Worm (Caenorhabditis elegans) whole organism, mixed stage, embryonic: ENCODE measurements around the gene glb-27.

Experiments used
- M03D4.4 ChIP-seq: sonication (generic microtip); optimal IDR thresholded peaks from 2 replicates; lab custom pipeline; 2017; ENCODE audit warnings: mild to moderate bottlenecking, missing genetic modification characterization, missing compliant biosample characterization
- bed-3 ChIP-seq: fragments of 200-800 bp; sonication (Bioruptor generic); optimal IDR thresholded peaks from 3 replicates; lab custom pipeline; 2018; ENCODE audit warnings: mild to moderate bottlenecking, missing genetic modification characterization, moderate library complexity, missing compliant biosample characterization
- blmp-1 ChIP-seq: fragments of 150-350 bp; optimal IDR thresholded peaks from 2 replicates; lab custom pipeline; 2014; ENCODE audit warnings: missing biosample characterization, missing genetic modification characterization
- ceh-39 ChIP-seq: fragments of 150-350 bp; optimal IDR thresholded peaks from 2 replicates; lab custom pipeline; 2014; ENCODE audit warnings: missing biosample characterization, missing genetic modification characterization
- ceh-43 ChIP-seq: fragments of 200-800 bp; sonication (Bioruptor generic); optimal IDR thresholded peaks from 2 replicates; lab custom pipeline; 2018; ENCODE audit warnings: mild to moderate bottlenecking, missing genetic modification characterization, moderate library complexity, missing compliant biosample characterization
- ceh-83 ChIP-seq: fragments of 200-800 bp; sonication (Bioruptor generic); optimal IDR thresholded peaks from 2 replicates; lab custom pipeline; 2018; ENCODE audit warnings: mild to moderate bottlenecking, missing genetic modification characterization, missing compliant biosample characterization
- ces-1 ChIP-seq: fragments of 150-350 bp; optimal IDR thresholded peaks from 2 replicates; lab custom pipeline; 2014; ENCODE audit warnings: missing biosample characterization, missing genetic modification reagents, missing genetic modification characterization
- cnd-1 ChIP-seq: fragments of 200-800 bp; sonication (Bioruptor generic); optimal IDR thresholded peaks from 2 replicates; lab custom pipeline; 2018; ENCODE audit warnings: mild to moderate bottlenecking, missing genetic modification characterization, missing compliant biosample characterization
- drap-1 ChIP-seq: fragments of 200-800 bp; sonication (Bioruptor generic); optimal IDR thresholded peaks from 3 replicates; lab custom pipeline; 2018; ENCODE audit warnings: mild to moderate bottlenecking, missing genetic modification characterization, missing compliant biosample characterization
- elt-1 ChIP-seq: sonication (generic microtip); optimal IDR thresholded peaks from 2 replicates; lab custom pipeline; 2017; ENCODE audit warnings: missing genetic modification characterization, mild to moderate bottlenecking, missing compliant biosample characterization, antibody characterized with exemption, moderate library complexity, borderline replicate concordance; ENCODE audit not compliant: insufficient read depth
- elt-3 ChIP-seq: fragments of 150-350 bp; optimal IDR thresholded peaks from 2 replicates; lab custom pipeline; 2014; ENCODE audit warnings: missing biosample characterization, missing genetic modification characterization
- flh-1 ChIP-seq: fragments of 200-800 bp; sonication (Bioruptor generic); optimal IDR thresholded peaks from 2 replicates; lab custom pipeline; 2018; ENCODE audit warnings: mild to moderate bottlenecking, missing genetic modification characterization, moderate library complexity, missing compliant biosample characterization
- ham-2 ChIP-seq: fragments of 200-800 bp; sonication (Bioruptor generic); optimal IDR thresholded peaks from 2 replicates; lab custom pipeline; 2018; ENCODE audit warnings: mild to moderate bottlenecking, missing genetic modification characterization, missing compliant biosample characterization
- hlh-1 ChIP-seq: fragments of 150-350 bp; optimal IDR thresholded peaks from 2 replicates; lab custom pipeline; 2014; ENCODE audit warnings: missing biosample characterization, missing genetic modification reagents, missing genetic modification characterization
- lin-13 ChIP-seq: fragments of 150-350 bp; optimal IDR thresholded peaks from 2 replicates; lab custom pipeline; 2014; ENCODE audit warnings: missing biosample characterization, missing genetic modification characterization
- lin-32 ChIP-seq: fragments of 200-800 bp; sonication (Bioruptor generic); optimal IDR thresholded peaks from 2 replicates; lab custom pipeline; 2018; ENCODE audit warnings: mild to moderate bottlenecking, missing genetic modification characterization, missing compliant biosample characterization
- lsy-2 ChIP-seq: fragments of 150-350 bp; optimal IDR thresholded peaks from 2 replicates; lab custom pipeline; 2014; ENCODE audit warnings: missing biosample characterization, missing genetic modification characterization
- mab-5 ChIP-seq: fragments of 150-350 bp; optimal IDR thresholded peaks from 2 replicates; lab custom pipeline; 2014; ENCODE audit warnings: missing biosample characterization, missing genetic modification characterization
- mep-1 ChIP-seq: fragments of 150-350 bp; optimal IDR thresholded peaks from 2 replicates; lab custom pipeline; 2017; ENCODE audit warnings: missing biosample characterization, missing genetic modification reagents, missing genetic modification characterization, inconsistent platforms
- mls-2 ChIP-seq: sonication (generic microtip); optimal IDR thresholded peaks from 2 replicates; lab custom pipeline; 2016; ENCODE audit warnings: mild to moderate bottlenecking, missing genetic modification characterization, moderate library complexity, missing compliant biosample characterization
- nhr-12 ChIP-seq: fragments of 150-350 bp; optimal IDR thresholded peaks from 2 replicates; lab custom pipeline; 2014; ENCODE audit warnings: missing biosample characterization, missing genetic modification characterization
- nhr-2 ChIP-seq: fragments of 150-350 bp; optimal IDR thresholded peaks from 2 replicates; lab custom pipeline; 2014; ENCODE audit warnings: missing biosample characterization, missing genetic modification characterization
- nhr-237 ChIP-seq: fragments of 150-350 bp; optimal IDR thresholded peaks from 2 replicates; lab custom pipeline; 2014; ENCODE audit warnings: missing biosample characterization, missing genetic modification characterization
- nhr-28 ChIP-seq: fragments of 150-350 bp; optimal IDR thresholded peaks from 2 replicates; lab custom pipeline; 2014; ENCODE audit warnings: missing biosample characterization, missing genetic modification characterization
- nhr-76 ChIP-seq: sonication (generic microtip); optimal IDR thresholded peaks from 2 replicates; lab custom pipeline; 2017; ENCODE audit warnings: missing biosample characterization, missing genetic modification characterization
- pha-4 ChIP-seq: fragments of 150-350 bp; optimal IDR thresholded peaks from 2 replicates; lab custom pipeline; 2018; ENCODE audit warnings: missing biosample characterization, missing genetic modification reagents, missing genetic modification characterization
- sem-2 ChIP-seq: fragments of 200-800 bp; sonication (Bioruptor generic); optimal IDR thresholded peaks from 2 replicates; lab custom pipeline; 2018; ENCODE audit warnings: mild to moderate bottlenecking, missing genetic modification characterization, missing compliant biosample characterization
- snpc-4 ChIP-seq: fragments of 150-350 bp; optimal IDR thresholded peaks from 2 replicates; lab custom pipeline; 2014; ENCODE audit warnings: missing biosample characterization, missing genetic modification characterization
- sptf-1 ChIP-seq: sonication (generic microtip); optimal IDR thresholded peaks from 2 replicates; lab custom pipeline; 2017; ENCODE audit warnings: mild to moderate bottlenecking, missing genetic modification characterization, moderate library complexity, missing compliant biosample characterization
- tbx-8 ChIP-seq: fragments of 200-800 bp; sonication (Bioruptor generic); optimal IDR thresholded peaks from 2 replicates; lab custom pipeline; 2018; ENCODE audit warnings: mild to moderate bottlenecking, missing genetic modification characterization, moderate library complexity, missing compliant biosample characterization
- unc-120 ChIP-seq: sonication (generic microtip); optimal IDR thresholded peaks from 2 replicates; lab custom pipeline; 2017; ENCODE audit warnings: missing genetic modification characterization, missing compliant biosample characterization; ENCODE audit not compliant: poor library complexity, severe bottlenecking
- unc-39 ChIP-seq: fragments of 150-350 bp; optimal IDR thresholded peaks from 2 replicates; lab custom pipeline; 2014; ENCODE audit warnings: missing biosample characterization, missing genetic modification characterization
- unc-62 ChIP-seq: fragments of 150-350 bp; optimal IDR thresholded peaks from 2 replicates; lab custom pipeline; 2014; ENCODE audit warnings: missing biosample characterization, missing genetic modification reagents, missing genetic modification characterization
- zip-8 ChIP-seq: fragments of 150-350 bp; optimal IDR thresholded peaks from 2 replicates; lab custom pipeline; 2014; ENCODE audit warnings: missing biosample characterization, missing genetic modification characterization
- ztf-11 ChIP-seq: fragments of 150-350 bp; optimal IDR thresholded peaks from 2 replicates; lab custom pipeline; 2014; ENCODE audit warnings: missing biosample characterization, missing genetic modification characterization

glb-27 gene

ce11 chrII:8566806-8567266 lies 10.8 kb upstream of the glb-27 start, which contains the start of gene F54C9.3:
Gene F54C9.3, minus strand, starts transcription at chrII:8566856.
- TF ChIP-seq blmp-1 (no peak), elt-1 (tag; lab: Kevin White, UChicago) (no peak), hlh-1 (tag; lab: Kevin White, UChicago) (no peak), lin-13 (no peak), ces-1 (GFP tag; lab: Kevin White, UChicago) (no peak), tbx-8 (GFP tag; lab: Kevin White, UChicago) (no peak), cnd-1 (tag; lab: Kevin White, UChicago) (no peak), nhr-237 (tag; lab: Kevin White, UChicago) (no peak), mep-1 (tag; lab: Kevin White, UChicago) (no peak), unc-39 (no peak), M03D4.4 (tag; lab: Kevin White, UChicago) (no peak)

DNA sequence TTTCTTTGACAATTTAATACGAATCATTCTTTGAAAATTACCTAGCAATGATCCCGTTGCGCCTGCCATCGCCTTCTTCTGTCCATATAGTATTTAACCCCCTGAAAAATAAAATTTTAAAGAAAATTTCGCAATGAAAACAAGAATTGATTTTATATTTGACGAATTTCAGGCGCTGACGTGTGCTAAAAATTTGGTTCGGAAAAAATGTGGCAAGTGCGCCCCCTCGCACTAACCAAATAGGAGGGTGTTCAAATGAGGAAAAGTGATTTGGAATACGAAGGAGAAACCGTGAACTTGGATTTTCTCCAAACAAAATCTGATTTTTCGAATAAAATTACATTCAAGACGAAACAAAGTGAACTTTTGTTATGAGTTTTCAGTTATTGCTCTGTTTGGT lies 10.0 kb upstream of the glb-27 start, which contains the start of gene stc-1:
TSS of gene stc-1 (minus strand) at position 101 of the 400 bp plus-strand sequence.
- no peak for TF ChIP-seq nhr-28 (tag; lab: Kevin White, UChicago)
- no peak for TF ChIP-seq nhr-76 (tag; lab: Kevin White, UChicago)
- TF ChIP-seq elt-1 (tag; lab: Kevin White, UChicago) = no peak
- TF ChIP-seq lsy-2 (tag; lab: Kevin White, UChicago) = peak; percentile 65
- no peak for TF ChIP-seq tbx-8 (GFP tag; lab: Kevin White, UChicago)
- TF ChIP-seq mep-1 (tag; lab: Kevin White, UChicago) = peak; percentile 10
- peak; percentile 28 for TF ChIP-seq unc-120 (tag; lab: Kevin White, UChicago)
- peak; percentile 10 for TF ChIP-seq ces-1 (GFP tag; lab: Kevin White, UChicago)
- no peak for TF ChIP-seq unc-39
- no peak for TF ChIP-seq ham-2 (GFP tag; lab: Kevin White, UChicago)

- TF ChIP-seq nhr-237 (tag; lab: Kevin White, UChicago) = no peak
- TF ChIP-seq unc-39 = no peak
- no peak for TF ChIP-seq snpc-4 (tag; lab: Kevin White, UChicago)
- TF ChIP-seq M03D4.4 (tag; lab: Kevin White, UChicago) = no peak
- TF ChIP-seq elt-3 (tag; lab: Kevin White, UChicago) = no peak
- no peak for TF ChIP-seq flh-1 (GFP tag; lab: Kevin White, UChicago)
- no peak for TF ChIP-seq hlh-1 (tag; lab: Kevin White, UChicago)
- no peak for TF ChIP-seq ztf-11 (tag; lab: Kevin White, UChicago)
- TF ChIP-seq elt-1 (tag; lab: Kevin White, UChicago) = no peak
- TF ChIP-seq blmp-1 = no peak
- TF ChIP-seq tbx-8 (GFP tag; lab: Kevin White, UChicago) = no peak
- TF ChIP-seq ces-1 (GFP tag; lab: Kevin White, UChicago) = no peak
- TF ChIP-seq sem-2 = no peak
- no peak for TF ChIP-seq mab-5 (tag; lab: Kevin White, UChicago)
- no peak for TF ChIP-seq mls-2 (tag; lab: Kevin White, UChicago)
- TF ChIP-seq zip-8 (tag; lab: Kevin White, UChicago) = no peak
- no peak for TF ChIP-seq lin-13
- TF ChIP-seq sptf-1 (tag; lab: Kevin White, UChicago) = no peak
- TF ChIP-seq unc-120 (tag; lab: Kevin White, UChicago) = no peak
- TF ChIP-seq, all 35 proteins: peak for 0
Observed at ce11 chrII:8562002-8562401, 5.9 kb upstream of the glb-27 start, which contains the start of gene F54C9.14. Gene F54C9.14, plus strand, starts transcription at chrII:8562302.

DNA sequence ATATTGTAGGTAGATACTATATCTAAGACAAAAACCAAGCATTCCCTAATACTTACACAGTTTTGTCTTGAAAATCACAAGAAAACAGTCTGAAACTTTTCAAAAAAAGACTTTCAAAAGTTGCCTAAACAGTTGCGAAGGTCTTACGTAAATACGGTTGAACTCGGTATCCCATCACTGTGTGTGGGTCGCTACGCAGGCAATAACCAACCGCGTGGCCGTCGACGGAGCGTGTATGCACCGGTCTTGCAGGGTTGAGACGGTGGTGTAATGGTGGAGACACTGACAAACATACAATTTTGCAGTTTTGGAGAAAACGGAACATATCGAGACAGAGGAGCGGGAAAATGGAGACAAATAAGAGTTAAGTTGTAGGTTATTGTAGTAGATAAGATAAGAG lies 5.2 kb upstream of the glb-27 start, which contains the start of gene iff-2:
TSS of gene iff-2 (minus strand) at position 141 of the 400 bp plus-strand sequence.
- TF ChIP-seq flh-1 (GFP tag; lab: Kevin White, UChicago) = no peak
- peak; percentile 69 for TF ChIP-seq ham-2 (GFP tag; lab: Kevin White, UChicago)
- peak; percentile 81 for TF ChIP-seq mls-2 (tag; lab: Kevin White, UChicago)
- TF ChIP-seq sem-2 = peak; percentile 21
- peak; percentile 100 for TF ChIP-seq pha-4 (tag; lab: Kevin White, UChicago)
- peak; percentile 72 for TF ChIP-seq ztf-11 (tag; lab: Kevin White, UChicago)
- TF ChIP-seq drap-1 (GFP tag; lab: Kevin White, UChicago) = peak; percentile 92
- peak; percentile 6 for TF ChIP-seq elt-1 (tag; lab: Kevin White, UChicago)
- TF ChIP-seq mep-1 (tag; lab: Kevin White, UChicago) = peak; percentile 100
- TF ChIP-seq ceh-43 (GFP tag; lab: Kevin White, UChicago) = peak; percentile 64
- peak; percentile 95 for TF ChIP-seq unc-120 (tag; lab: Kevin White, UChicago)
- TF ChIP-seq hlh-1 (tag; lab: Kevin White, UChicago) = peak; percentile 91
- peak; percentile 30 for TF ChIP-seq tbx-8 (GFP tag; lab: Kevin White, UChicago)
- TF ChIP-seq nhr-12 (tag; lab: Kevin White, UChicago) = peak; percentile 73
- peak; percentile 78 for TF ChIP-seq ceh-83 (GFP tag; lab: Kevin White, UChicago)
- TF ChIP-seq lin-32 (GFP tag; lab: Kevin White, UChicago) = peak; percentile 59
- TF ChIP-seq mab-5 (tag; lab: Kevin White, UChicago) = peak; percentile 33
- TF ChIP-seq ces-1 (GFP tag; lab: Kevin White, UChicago) = peak; percentile 72
- peak; percentile 82 for TF ChIP-seq M03D4.4 (tag; lab: Kevin White, UChicago)
- peak; percentile 98 for TF ChIP-seq nhr-237 (tag; lab: Kevin White, UChicago)
- TF ChIP-seq snpc-4 (tag; lab: Kevin White, UChicago) = no peak
- peak; percentile 46 for TF ChIP-seq bed-3 (GFP tag; lab: Kevin White, UChicago)
- TF ChIP-seq blmp-1 = no peak
- TF ChIP-seq nhr-2 (tag; lab: Kevin White, UChicago) = peak; percentile 82
- TF ChIP-seq sptf-1 (tag; lab: Kevin White, UChicago) = peak; percentile 91
- TF ChIP-seq lsy-2 (tag; lab: Kevin White, UChicago) = peak; percentile 93
- TF ChIP-seq cnd-1 (tag; lab: Kevin White, UChicago) = peak; percentile 88
- peak; percentile 87 for TF ChIP-seq elt-3 (tag; lab: Kevin White, UChicago)
- TF ChIP-seq nhr-76 (tag; lab: Kevin White, UChicago) = peak; percentile 34
- peak; percentile 48 for TF ChIP-seq nhr-28 (tag; lab: Kevin White, UChicago)
- TF ChIP-seq unc-62 = peak; percentile 85
- TF ChIP-seq unc-39 = peak; percentile 59
- peak; percentile 99 for TF ChIP-seq ceh-39
- peak; percentile 61 for TF ChIP-seq zip-8 (tag; lab: Kevin White, UChicago)
- peak; percentile 99 for TF ChIP-seq lin-13
